Worm (Caenorhabditis elegans): ENCODE measurements around the gene utp-20.

The utp-20 gene

DNA sequence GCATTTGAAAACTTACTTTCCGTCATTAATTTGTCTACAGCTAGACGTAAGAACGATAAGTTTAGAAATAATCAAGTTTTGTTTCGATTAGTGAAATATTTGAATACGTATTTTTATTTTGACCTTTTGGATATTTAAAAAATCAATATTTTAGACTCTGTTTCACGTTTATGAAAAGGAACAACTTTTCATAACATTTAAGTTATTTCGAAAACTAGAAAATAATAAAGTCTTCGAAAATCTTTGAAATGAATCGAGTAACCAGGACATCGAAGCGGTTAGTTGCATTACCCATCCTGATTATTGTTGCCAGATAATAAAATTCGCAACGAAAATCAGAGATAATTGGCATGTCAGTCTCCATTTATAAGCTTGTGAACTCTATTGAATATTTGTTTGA, 45.1 kb downstream of the utp-20 start, which contains the start of gene C56C10.6:
TSS of gene C56C10.6 (minus strand) at position 101 of the 400 bp plus-strand sequence.
- TF ChIP-seq T23F11.4 (GFP tag; optimal IDR thresholded peaks at IDR 0.05) (no peak), elt-4 (tag; optimal IDR thresholded peaks at IDR 0.05) (no peak), eyg-1 (tag; optimal IDR thresholded peaks at IDR 0.05) (no peak), ceh-31 (tag; optimal IDR thresholded peaks at IDR 0.05) (no peak), ceh-34 (tag; optimal IDR thresholded peaks at IDR 0.05) (no peak), tbx-2 (tag; optimal IDR thresholded peaks at IDR 0.05) (no peak), pax-1 (tag; optimal IDR thresholded peaks at IDR 0.05) (no peak), sox-4 (tag; optimal IDR thresholded peaks at IDR 0.05) (no peak), nhr-11 (tag; optimal IDR thresholded peaks at IDR 0.05) (no peak), unc-3 (GFP tag; conservative IDR thresholded peaks at IDR 0.05) (no peak), unc-3 (tag; optimal IDR thresholded peaks at IDR 0.05) (no peak)

DNA sequence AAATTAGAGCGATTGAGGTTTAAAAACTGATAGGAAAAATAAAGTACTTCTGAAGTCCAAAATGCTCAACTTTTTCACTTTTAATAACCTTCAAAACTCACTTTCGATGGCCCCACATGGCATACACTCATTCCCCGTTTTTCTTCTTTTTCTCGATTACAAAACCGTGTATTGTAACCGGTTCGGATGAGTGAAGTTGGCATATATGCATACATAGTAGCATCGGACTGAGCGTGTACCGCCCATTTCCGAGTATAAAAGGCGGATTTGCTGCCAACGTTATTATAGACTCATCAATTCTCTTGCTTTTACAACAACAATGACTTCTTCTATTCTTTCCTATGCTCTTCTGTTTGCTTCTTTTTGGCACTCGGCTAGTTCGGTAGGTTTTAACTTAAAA, 46.6 kb downstream of the utp-20 start, which contains the start of gene C56C10.4:
TSS of gene C56C10.4 (plus strand) at position 301 of the 400 bp plus-strand sequence.
- TF ChIP-seq Y22D7AL.16 (tag; optimal IDR thresholded peaks at IDR 0.05): no peak
- TF ChIP-seq rnt-1 (tag; optimal IDR thresholded peaks at IDR 0.05): no peak
- TF ChIP-seq ahr-1 (tag; optimal IDR thresholded peaks at IDR 0.05): no peak
- TF ChIP-seq npax-4 (tag; optimal IDR thresholded peaks at IDR 0.05): no peak
- no peak for TF ChIP-seq lin-11 (tag; optimal IDR thresholded peaks at IDR 0.05)
- no peak for TF ChIP-seq F13H6.1 (tag; optimal IDR thresholded peaks at IDR 0.05)
- no peak for TF ChIP-seq ztf-16 (tag; optimal IDR thresholded peaks at IDR 0.05)
- TF ChIP-seq hlh-15 (tag; optimal IDR thresholded peaks at IDR 0.05): no peak
- no peak for TF ChIP-seq ceh-31 (tag; optimal IDR thresholded peaks at IDR 0.05)
- TF ChIP-seq tbx-2 (tag; optimal IDR thresholded peaks at IDR 0.05): no peak

DNA sequence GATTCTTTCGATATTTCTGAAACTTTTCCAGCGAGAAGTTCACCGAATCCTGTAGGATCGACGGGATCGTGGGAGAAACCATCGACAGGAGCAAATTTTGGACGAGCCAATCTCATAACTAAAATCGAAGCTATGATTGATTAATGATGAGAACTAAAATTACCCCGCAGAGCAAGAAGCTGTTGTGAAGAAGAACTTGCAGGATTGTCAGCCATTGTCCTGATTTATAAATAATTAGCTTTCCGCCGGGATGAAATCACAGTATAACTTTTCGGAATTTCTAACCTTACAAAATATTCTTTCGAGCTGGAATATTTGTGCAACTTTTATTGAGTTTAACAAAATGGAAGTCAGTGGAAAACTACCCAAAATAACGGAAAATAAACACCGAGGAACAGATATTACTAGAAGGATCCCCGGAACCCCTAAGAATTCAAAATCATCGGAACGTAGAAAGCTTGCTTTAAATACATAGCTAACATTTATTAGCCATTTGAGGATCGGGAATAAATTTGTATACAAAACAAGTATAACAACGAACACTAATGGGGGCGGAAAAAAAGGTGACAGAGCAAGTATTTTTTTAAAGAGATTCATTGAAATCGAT, 51.2 kb downstream of the utp-20 start, which contains the start of gene C56C10.7:
TSS of gene C56C10.7 (minus strand) at position 312 of the 607 bp plus-strand sequence.
- TF ChIP-seq eyg-1 (tag; optimal IDR thresholded peaks at IDR 0.05) (no peak), tbx-2 (tag; optimal IDR thresholded peaks at IDR 0.05) (no peak), ama-1 (optimal IDR thresholded peaks at IDR 0.05) (peak; percentile 43), madf-2 (tag; optimal IDR thresholded peaks at IDR 0.05) (no peak)

DNA sequence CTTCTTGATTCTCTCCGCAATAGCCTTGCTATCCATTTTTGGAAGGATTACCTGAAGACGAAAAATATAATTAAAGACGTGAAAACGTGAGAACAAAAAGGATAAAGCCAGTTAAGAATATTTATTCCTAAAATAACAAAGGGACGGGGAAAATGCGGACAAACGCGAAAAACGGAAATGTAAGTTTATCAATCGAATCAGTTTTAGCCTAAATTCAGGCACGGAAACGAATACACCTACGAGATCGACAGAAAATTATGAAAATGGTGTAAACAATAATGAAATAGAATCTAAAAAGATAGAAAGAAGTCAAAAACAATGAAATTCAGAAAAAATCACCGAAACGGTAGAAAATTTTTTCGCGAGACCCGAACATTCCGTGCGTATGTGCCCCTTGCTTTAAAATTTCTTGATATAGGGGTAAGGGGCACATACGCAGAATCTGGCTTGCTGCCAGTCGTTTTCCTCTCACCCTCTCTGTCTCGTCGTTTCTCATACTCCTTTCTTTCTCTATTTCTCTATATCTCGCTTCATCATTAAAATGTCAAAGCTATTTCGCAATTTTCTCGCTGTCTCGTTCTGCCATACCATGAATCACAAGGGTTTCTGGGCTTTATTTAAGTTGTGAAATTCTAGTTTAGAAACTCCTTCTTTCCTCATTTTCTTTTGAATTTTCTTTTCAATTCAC, 52.6 kb downstream of the utp-20 start, which contains the start of gene icd-1:
TSS of gene icd-1 (minus strand) at position 51 of the 688 bp plus-strand sequence.
- TF ChIP-seq unc-55 (GFP tag; optimal IDR thresholded peaks at IDR 0.05) (peak; percentile 97), ceh-45 (GFP tag; IDR thresholded peaks at IDR 0.05) (no peak), nhr-11 (tag; optimal IDR thresholded peaks at IDR 0.05) (peak; percentile 66), pax-1 (tag; optimal IDR thresholded peaks at IDR 0.05) (peak; percentile 87), ceh-30 (tag; optimal IDR thresholded peaks at IDR 0.05) (peak; percentile 82), syd-9 (tag; optimal IDR thresholded peaks at IDR 0.05) (peak; percentile 54), C08G9.2 (tag; optimal IDR thresholded peaks at IDR 0.05) (peak; percentile 7), K09A11.1 (tag; optimal IDR thresholded peaks at IDR 0.05; ENCODE audit: insufficient read depth) (peak; percentile 60), rnt-1 (tag; optimal IDR thresholded peaks at IDR 0.05) (peak; percentile 72), ceh-2 (tag; optimal IDR thresholded peaks at IDR 0.05) (no peak), ref-2 (tag; optimal IDR thresholded peaks at IDR 0.05) (peak; percentile 78), mec-3 (tag; optimal IDR thresholded peaks at IDR 0.05; ENCODE audit: borderline replicate concordance) (no peak), hlh-30 (tag; optimal IDR thresholded peaks at IDR 0.05; ENCODE audit: insufficient read depth) (peak; percentile 80), tbx-2 (tag; optimal IDR thresholded peaks at IDR 0.05) (peak; percentile 87), dve-1 (tag; optimal IDR thresholded peaks at IDR 0.05) (peak; percentile 84), elt-2 (tag; optimal IDR thresholded peaks at IDR 0.05) (peak; percentile 66), nfya-1 (tag; optimal IDR thresholded peaks at IDR 0.05) (peak; percentile 96), ceh-14 (tag; optimal IDR thresholded peaks at IDR 0.05) (peak; percentile 68), lim-6 (tag; optimal IDR thresholded peaks at IDR 0.05) (peak; percentile 13), unc-42 (tag; optimal IDR thresholded peaks at IDR 0.05) (peak; percentile 74), ceh-31 (tag; optimal IDR thresholded peaks at IDR 0.05) (peak; percentile 88), ceh-34 (tag; optimal IDR thresholded peaks at IDR 0.05) (peak; percentile 79), sox-2 (GFP tag; IDR thresholded peaks at IDR 0.05) (peak; percentile 4; the same call in 1 of the 2 replicates), ceh-18 (tag; optimal IDR thresholded peaks at IDR 0.05) (peak; percentile 93), gmeb-2 (tag; optimal IDR thresholded peaks at IDR 0.05) (no peak), fax-1 (tag; optimal IDR thresholded peaks at IDR 0.05) (peak; percentile 0), tbx-7 (tag; optimal IDR thresholded peaks at IDR 0.05) (no peak), ztf-16 (tag; optimal IDR thresholded peaks at IDR 0.05) (no peak), unc-86 (tag; optimal IDR thresholded peaks at IDR 0.05) (peak; percentile 39), pros-1 (tag; optimal IDR thresholded peaks at IDR 0.05) (peak; percentile 59), ceh-48 (tag; optimal IDR thresholded peaks at IDR 0.05) (peak; percentile 17)
